Fruit fly (Drosophila melanogaster) whole organism, embryonic: ENCODE data around the gene Cpr11B.

Experiments used
- Aef1 ChIP-seq: fragments of 200-800 bp; sonication (Bioruptor generic); IDR thresholded peaks from 3 replicates; pipeline ENCODE4 v1.3.6; 2022; ENCODE audit warnings: missing biosample characterization, missing genetic modification characterization
- Atf3 ChIP-seq: fragments of 200-800 bp; sonication (Bioruptor generic); optimal IDR thresholded peaks from 3 replicates; lab custom pipeline; 2016; ENCODE audit warnings: missing biosample characterization, missing genetic modification characterization
- CG10274 ChIP-seq: fragments of 200-800 bp; sonication (Bioruptor generic); optimal IDR thresholded peaks from 3 replicates; lab custom pipeline; 2017; ENCODE audit warnings: missing biosample characterization, mild to moderate bottlenecking, missing genetic modification characterization
- CG10565 ChIP-seq: fragments of 200-800 bp; sonication (Bioruptor generic); optimal IDR thresholded peaks from 3 replicates; lab custom pipeline; 2016; ENCODE audit warnings: missing biosample characterization, mild to moderate bottlenecking, missing genetic modification characterization
- CG11696 ChIP-seq: fragments of 200-800 bp; sonication (Bioruptor generic); IDR thresholded peaks from 2 replicates; pipeline ENCODE4 v1.3.6; 2022; ENCODE audit warnings: missing biosample characterization, missing genetic modification characterization
- CG13296 ChIP-seq: fragments of 200-800 bp; sonication (Bioruptor generic); optimal IDR thresholded peaks from 3 replicates; lab custom pipeline; 2018; ENCODE audit warnings: missing biosample characterization, mild to moderate bottlenecking, missing genetic modification characterization
- CG13624 ChIP-seq: fragments of 200-800 bp; sonication (Bioruptor generic); optimal IDR thresholded peaks from 2 replicates; lab custom pipeline; 2016; ENCODE audit warnings: missing biosample characterization, missing genetic modification characterization
- CG17186 ChIP-seq: fragments of 200-800 bp; sonication (Bioruptor generic); optimal IDR thresholded peaks from 3 replicates; lab custom pipeline; 2017; ENCODE audit warnings: missing biosample characterization, missing genetic modification reagents, missing genetic modification characterization
- CG18619 ChIP-seq: fragments of 200-800 bp; sonication (Bioruptor generic); optimal IDR thresholded peaks from 3 replicates; lab custom pipeline; 2017; ENCODE audit warnings: missing biosample characterization, mild to moderate bottlenecking, missing genetic modification characterization
- CG31388 ChIP-seq: fragments of 200-800 bp; sonication (Bioruptor generic); optimal IDR thresholded peaks from 2 replicates; lab custom pipeline; 2016; ENCODE audit warnings: missing biosample characterization, missing genetic modification characterization
- CG33213 ChIP-seq: fragments of 200-800 bp; sonication (Bioruptor generic); optimal IDR thresholded peaks from 3 replicates; lab custom pipeline; 2016; ENCODE audit warnings: missing biosample characterization, missing genetic modification characterization
- CG34376 ChIP-seq: fragments of 200-800 bp; sonication (Bioruptor generic); optimal IDR thresholded peaks from 2 replicates; lab custom pipeline; 2018; ENCODE audit warnings: missing biosample characterization, mild to moderate bottlenecking, missing genetic modification characterization
- CG4854 ChIP-seq: fragments of 200-800 bp; sonication (Bioruptor generic); optimal IDR thresholded peaks from 2 replicates; lab custom pipeline; 2016; ENCODE audit warnings: missing biosample characterization, missing genetic modification characterization, inconsistent platforms
- CG5953 ChIP-seq: fragments of 200-800 bp; sonication (Bioruptor generic); IDR thresholded peaks from 2 replicates; pipeline ENCODE4 v1.3.6; 2022; ENCODE audit warnings: missing biosample characterization, missing genetic modification characterization
- CG8388 ChIP-seq: fragments of 200-800 bp; sonication (Bioruptor generic); optimal IDR thresholded peaks from 2 replicates; lab custom pipeline; 2019; ENCODE audit warnings: missing biosample characterization, mild to moderate bottlenecking, missing genetic modification characterization, moderate library complexity
- CG9437 ChIP-seq: fragments of 200-800 bp; sonication (Bioruptor generic); optimal IDR thresholded peaks from 2 replicates; lab custom pipeline; 2018; ENCODE audit warnings: missing biosample characterization, mild to moderate bottlenecking, missing genetic modification characterization
- Doc2 ChIP-seq: fragments of 200-800 bp; sonication (Bioruptor generic); IDR thresholded peaks from 2 replicates; pipeline ENCODE4 v1.3.6; 2022; ENCODE audit warnings: missing biosample characterization, missing genetic modification characterization
- HHEX ChIP-seq: fragments of 200-800 bp; sonication (Bioruptor generic); optimal IDR thresholded peaks from 3 replicates; lab custom pipeline; 2017; ENCODE audit warnings: missing biosample characterization, mild to moderate bottlenecking, missing genetic modification characterization, missing genetic modification reagents
- Hmr ChIP-seq: fragments of 200-800 bp; sonication (Bioruptor generic); optimal IDR thresholded peaks from 3 replicates; lab custom pipeline; 2017; ENCODE audit warnings: mild to moderate bottlenecking, missing biosample characterization, missing genetic modification reagents, missing genetic modification characterization
- Lpt ChIP-seq: fragments of >200 bp; optimal IDR thresholded peaks from 2 replicates; lab custom pipeline; 2018; ENCODE audit warnings: missing biosample characterization, missing genetic modification characterization
- Meics ChIP-seq: fragments of 200-800 bp; sonication (Bioruptor generic); optimal IDR thresholded peaks from 2 replicates; lab custom pipeline; 2017; ENCODE audit warnings: missing biosample characterization, mild to moderate bottlenecking, missing genetic modification characterization
- Nf-YA ChIP-seq: fragments of 200-800 bp; sonication (Bioruptor generic); IDR thresholded peaks from 2 replicates; pipeline ENCODE4 v1.3.6; 2022; ENCODE audit warnings: missing biosample characterization, missing genetic modification characterization
- Nf-YB ChIP-seq: fragments of 200-800 bp; sonication (Bioruptor generic); optimal IDR thresholded peaks from 3 replicates; lab custom pipeline; 2019; ENCODE audit warnings: missing biosample characterization, mild to moderate bottlenecking, missing genetic modification characterization, moderate library complexity
- Optix ChIP-seq: fragments of 200-800 bp; sonication (Bioruptor generic); IDR thresholded peaks from 3 replicates; pipeline ENCODE4 v1.3.6; 2022; ENCODE audit warnings: missing biosample characterization, missing genetic modification characterization
- Ptx1 ChIP-seq: fragments of 200-800 bp; sonication (Bioruptor generic); IDR thresholded peaks from 2 replicates; pipeline ENCODE4 v1.3.6; 2022; ENCODE audit warnings: missing biosample characterization, missing genetic modification characterization
- Side ChIP-seq: fragments of 200-800 bp; sonication (Bioruptor generic); optimal IDR thresholded peaks from 2 replicates; lab custom pipeline; 2016; ENCODE audit warnings: missing biosample characterization, missing genetic modification characterization
- Sox100B ChIP-seq: fragments of 200-800 bp; sonication (Bioruptor generic); optimal IDR thresholded peaks from 3 replicates; lab custom pipeline; 2018; ENCODE audit warnings: missing biosample characterization, mild to moderate bottlenecking, missing genetic modification characterization
- Trl ChIP-seq, 3 experiments: fragments of >200 bp in 2 of 3; fragments of 200-800 bp in 1 of 3; sonication (Bioruptor generic) in 1 of 3; optimal IDR thresholded peaks; 2 replicates in 1 of 3; 3 replicates in 2 of 3; lab custom pipeline; 2016 to 2017; ENCODE audit warnings: missing biosample characterization in 1 of 3, missing genetic modification characterization in 1 of 3
- Usf ChIP-seq: fragments of 200-800 bp; sonication (Bioruptor generic); optimal IDR thresholded peaks from 2 replicates; lab custom pipeline; 2017; ENCODE audit warnings: missing genotype, missing biosample characterization, missing genetic modification characterization
- YL-1 ChIP-seq: fragments of 200-800 bp; sonication (Bioruptor generic); optimal IDR thresholded peaks from 3 replicates; lab custom pipeline; 2017; ENCODE audit warnings: missing biosample characterization, mild to moderate bottlenecking, missing genetic modification characterization
- ash1 ChIP-seq: fragments of 200-800 bp; sonication (Bioruptor generic); optimal IDR thresholded peaks from 2 replicates; lab custom pipeline; 2018; ENCODE audit warnings: missing biosample characterization, mild to moderate bottlenecking, missing genetic modification characterization
- bbx ChIP-seq: fragments of 200-800 bp; sonication (Bioruptor generic); IDR thresholded peaks from 2 replicates; pipeline ENCODE4 v1.3.6; 2022; ENCODE audit warnings: missing biosample characterization, missing genetic modification characterization; ENCODE audit not compliant: partially characterized antibody
- btn ChIP-seq: fragments of 200-800 bp; sonication (Bioruptor generic); optimal IDR thresholded peaks from 2 replicates; lab custom pipeline; 2016; ENCODE audit warnings: missing biosample characterization, missing genetic modification characterization
- cas ChIP-seq: fragments of 200-800 bp; sonication (Bioruptor generic); IDR thresholded peaks from 2 replicates; pipeline ENCODE4 v1.3.6; 2022; ENCODE audit warnings: missing biosample characterization, missing genetic modification characterization
- caup ChIP-seq: fragments of 200-800 bp; sonication (Bioruptor generic); optimal IDR thresholded peaks from 3 replicates; lab custom pipeline; 2017; ENCODE audit warnings: missing biosample characterization, mild to moderate bottlenecking, missing genetic modification characterization, moderate library complexity; ENCODE audit not compliant: severe bottlenecking
- crc ChIP-seq: fragments of 200-800 bp; sonication (Bioruptor generic); optimal IDR thresholded peaks from 2 replicates; lab custom pipeline; 2016; ENCODE audit warnings: missing biosample characterization, missing genetic modification characterization
- ewg ChIP-seq: fragments of 200-800 bp; sonication (Bioruptor generic); optimal IDR thresholded peaks from 3 replicates; lab custom pipeline; 2017; ENCODE audit warnings: mild to moderate bottlenecking, missing biosample characterization, missing genetic modification reagents, missing genetic modification characterization
- fd3F ChIP-seq: fragments of 200-800 bp; sonication (Bioruptor generic); optimal IDR thresholded peaks from 2 replicates; lab custom pipeline; 2018; ENCODE audit warnings: missing biosample characterization, mild to moderate bottlenecking, missing genetic modification characterization, moderate library complexity
- fd64A ChIP-seq: fragments of 200-800 bp; sonication (Bioruptor generic); optimal IDR thresholded peaks from 3 replicates; lab custom pipeline; 2018; ENCODE audit warnings: missing biosample characterization, mild to moderate bottlenecking, missing genetic modification characterization
- gcm2 ChIP-seq: fragments of 200-800 bp; sonication (Bioruptor generic); optimal IDR thresholded peaks from 2 replicates; lab custom pipeline; 2016; ENCODE audit warnings: missing biosample characterization, missing genetic modification characterization
- gfzf ChIP-seq: fragments of 200-800 bp; sonication (Bioruptor generic); optimal IDR thresholded peaks from 2 replicates; lab custom pipeline; 2016; ENCODE audit warnings: missing biosample characterization, mild to moderate bottlenecking, missing genetic modification characterization, moderate library complexity
- h ChIP-seq: fragments of >200 bp; optimal IDR thresholded peaks from 2 replicates; lab custom pipeline; 2017
- hbn ChIP-seq: fragments of 200-800 bp; sonication (Bioruptor generic); IDR thresholded peaks from 2 replicates; pipeline ENCODE4 v1.3.6; 2022; ENCODE audit warnings: missing biosample characterization, missing genetic modification characterization; ENCODE audit not compliant: partially characterized antibody
- jumu ChIP-seq: fragments of 200-800 bp; sonication (Bioruptor generic); optimal IDR thresholded peaks from 3 replicates; lab custom pipeline; 2016; ENCODE audit warnings: missing biosample characterization, missing genetic modification characterization
- lab ChIP-seq: fragments of 200-800 bp; sonication (Bioruptor generic); optimal IDR thresholded peaks from 3 replicates; lab custom pipeline; 2017; ENCODE audit warnings: missing biosample characterization, missing genetic modification characterization, mild to moderate bottlenecking, moderate library complexity, missing genetic modification reagents
- scrt ChIP-seq: fragments of 200-800 bp; sonication (Bioruptor generic); optimal IDR thresholded peaks from 2 replicates; lab custom pipeline; 2018; ENCODE audit warnings: missing biosample characterization, mild to moderate bottlenecking, missing genetic modification characterization, moderate library complexity
- sqz ChIP-seq: fragments of 200-800 bp; sonication (Bioruptor generic); optimal IDR thresholded peaks from 3 replicates; lab custom pipeline; 2018; ENCODE audit warnings: missing biosample characterization, mild to moderate bottlenecking, missing genetic modification characterization
- stc ChIP-seq: fragments of 200-800 bp; sonication (Bioruptor generic); IDR thresholded peaks from 2 replicates; pipeline ENCODE4 v1.3.6; 2022; ENCODE audit warnings: missing biosample characterization, missing genetic modification characterization
- zen ChIP-seq: fragments of 200-800 bp; sonication (Bioruptor generic); optimal IDR thresholded peaks from 3 replicates; lab custom pipeline; 2018; ENCODE audit warnings: missing biosample characterization, mild to moderate bottlenecking, missing genetic modification characterization, moderate library complexity

Cpr11B gene

DNA sequence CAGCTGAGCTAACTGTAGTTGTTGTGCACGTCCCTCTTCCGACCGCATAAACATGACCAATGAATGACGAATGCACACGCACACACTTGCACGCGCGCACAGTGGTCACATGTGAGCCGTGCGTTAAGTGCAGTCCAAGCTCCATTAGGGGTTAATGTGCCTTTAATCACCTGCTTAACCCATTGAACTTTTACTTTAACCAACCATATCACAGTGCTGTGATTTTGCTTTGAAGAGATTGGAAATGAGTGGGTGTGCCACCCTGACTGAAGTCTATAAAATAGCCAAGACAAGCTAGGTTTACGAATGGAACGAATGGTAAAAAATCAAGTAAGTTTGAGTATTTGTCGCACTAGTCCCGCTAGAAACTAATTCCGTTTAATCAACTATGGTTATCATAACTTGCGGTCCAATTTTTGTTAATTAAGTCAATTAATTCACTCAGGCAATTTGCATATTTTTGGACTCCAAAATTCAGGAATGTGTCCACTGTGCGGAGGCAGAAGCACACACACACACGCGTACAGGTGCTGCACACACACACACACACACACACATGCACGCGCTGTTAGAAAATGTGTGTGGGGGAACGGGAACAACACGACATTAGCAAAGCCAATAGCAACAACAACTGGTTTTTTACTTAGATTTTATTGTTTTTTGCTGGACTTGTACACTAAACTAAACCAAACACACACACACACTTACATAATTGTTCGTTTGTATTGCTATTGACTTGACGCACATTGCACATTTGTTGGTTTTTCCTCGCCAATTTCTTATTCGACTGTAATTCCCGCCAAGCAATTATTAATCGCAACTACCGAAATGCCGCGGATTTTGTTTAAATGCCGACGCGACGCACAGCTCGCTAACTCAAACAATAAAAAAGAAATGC lies 38.5 kb downstream of the Cpr11B start (continued):
- TF ChIP-seq sqz (no peak), Ptx1 (GFP tag; lab: Robert Waterston, UW) (0 out of 2 replicates have a peak, but pooled peaks have one; percentile 16), fd3F (GFP tag; lab: Kevin White, UChicago) (no peak), CG13296 (no peak), zen (tag; lab: Kevin White, UChicago) (no peak), CG10274 (GFP tag; lab: Kevin White, UChicago) (peak; percentile 44), CG31388 (no peak), scrt (GFP tag; lab: Kevin White, UChicago) (no peak), CG18619 (peak; percentile 45), Nf-YB (GFP tag; lab: Kevin White, UChicago) (peak; percentile 46), gcm2 (GFP tag; lab: Kevin White, UChicago) (no peak), stc (GFP tag; lab: Robert Waterston, UW) (no peak), CG8388 (GFP tag; lab: Kevin White, UChicago) (peak; percentile 39), ash1 (GFP tag; lab: Kevin White, UChicago) (no peak), CG17186 (GFP tag; lab: Kevin White, UChicago) (no peak), CG13624 (GFP tag; lab: Kevin White, UChicago) (peak; percentile 12), CG11696 (GFP tag; lab: Robert Waterston, UW) (no peak), Aef1 (GFP tag; lab: Robert Waterston, UW) (no peak), cas (GFP tag; lab: Robert Waterston, UW) (no peak), CG33213 (GFP tag; lab: Kevin White, UChicago) (no peak), CG34376 (GFP tag; lab: Kevin White, UChicago) (no peak), jumu (peak; percentile 35), bbx (no peak), fd64A (GFP tag; lab: Kevin White, UChicago) (peak; percentile 47), Nf-YA (GFP tag; lab: Robert Waterston, UW) (no peak), Meics (GFP tag; lab: Kevin White, UChicago) (peak; percentile 61), ewg (GFP tag; lab: Kevin White, UChicago) (peak; percentile 8), Trl (optimal IDR thresholded peaks at IDR 0.05; lab: Kevin White, UChicago) (no peak), Trl (GFP tag; optimal IDR thresholded peaks at IDR 0.05; lab: Kevin White, UChicago) (peak; percentile 43), Sox100B (GFP tag; lab: Kevin White, UChicago) (peak; percentile 77), caup (peak; percentile 22), HHEX (GFP tag; lab: Kevin White, UChicago) (peak; percentile 20), Optix (GFP tag; lab: Robert Waterston, UW) (no peak; the same call in 2 of the 3 replicates), CG10565 (no peak), hbn (no peak), CG4854 (GFP tag; lab: Kevin White, UChicago) (no peak), Side (peak; percentile 3), Doc2 (GFP tag; lab: Robert Waterston, UW) (no peak), Hmr (GFP tag; lab: Kevin White, UChicago) (no peak), lab (GFP tag; lab: Kevin White, UChicago) (peak; percentile 28), btn (GFP tag; lab: Kevin White, UChicago) (peak; percentile 40), Atf3 (peak; percentile 43), CG5953 (GFP tag; lab: Robert Waterston, UW) (no peak), crc (no peak), h (lab: Kevin White, UChicago) (no peak), Usf (GFP tag; lab: Kevin White, UChicago) (peak; percentile 18), CG9437 (GFP tag; lab: Kevin White, UChicago) (peak; percentile 45), YL-1 (GFP tag; lab: Kevin White, UChicago) (no peak), Lpt (GFP tag; lab: Kevin White, UChicago) (no peak), gfzf (no peak)
